Worm (Caenorhabditis elegans) whole organism, late embryonic: ENCODE measurements around the gene K11D12.12.

ENCODE experiments used
- C38D4.7 ChIP-seq: fragments of 200-800 bp; sonication (Bioruptor generic); optimal IDR thresholded peaks from 2 replicates; lab custom pipeline; 2018; ENCODE audit warnings: mild to moderate bottlenecking, missing genetic modification characterization, moderate library complexity, missing compliant biosample characterization
- F13H6.1 ChIP-seq: sonication (generic microtip); optimal IDR thresholded peaks from 2 replicates; lab custom pipeline; 2016; ENCODE audit warnings: missing genetic modification characterization, missing compliant biosample characterization
- K02D7.2 ChIP-seq: sonication (generic microtip); optimal IDR thresholded peaks from 2 replicates; lab custom pipeline; 2017; ENCODE audit warnings: mild to moderate bottlenecking, missing genetic modification characterization, missing compliant biosample characterization
- ceh-14 ChIP-seq: sonication (generic microtip); optimal IDR thresholded peaks from 2 replicates; lab custom pipeline; 2016; ENCODE audit warnings: missing genotype, missing genetic modification characterization, missing compliant biosample characterization
- ceh-18 ChIP-seq: sonication (generic microtip); optimal IDR thresholded peaks from 2 replicates; lab custom pipeline; 2016; ENCODE audit warnings: missing genetic modification characterization, missing compliant biosample characterization
- ceh-19 ChIP-seq: fragments of 200-800 bp; sonication (Bioruptor generic); optimal IDR thresholded peaks from 2 replicates; lab custom pipeline; 2018; ENCODE audit warnings: mild to moderate bottlenecking, missing genetic modification characterization, missing compliant biosample characterization
- ceh-2 ChIP-seq: sonication (generic microtip); optimal IDR thresholded peaks from 2 replicates; lab custom pipeline; 2016; ENCODE audit warnings: missing genotype, missing genetic modification characterization, missing compliant biosample characterization
- ceh-22 ChIP-seq: sonication (generic microtip); optimal IDR thresholded peaks from 2 replicates; lab custom pipeline; 2017; ENCODE audit warnings: missing biosample characterization, missing genetic modification characterization
- ceh-24 ChIP-seq: sonication (generic microtip); optimal IDR thresholded peaks from 2 replicates; lab custom pipeline; 2016; ENCODE audit warnings: mild to moderate bottlenecking, missing genetic modification characterization, missing compliant biosample characterization
- ceh-31 ChIP-seq: sonication (generic microtip); optimal IDR thresholded peaks from 2 replicates; lab custom pipeline; 2016; ENCODE audit warnings: missing genetic modification characterization, missing compliant biosample characterization
- ceh-6 ChIP-seq: fragments of 200-800 bp; sonication (Bioruptor generic); optimal IDR thresholded peaks from 2 replicates; lab custom pipeline; 2018; ENCODE audit warnings: mild to moderate bottlenecking, missing genetic modification characterization, missing compliant biosample characterization
- dmd-4 ChIP-seq: sonication (generic microtip); optimal IDR thresholded peaks from 2 replicates; lab custom pipeline; 2016; ENCODE audit warnings: borderline replicate concordance, missing genetic modification characterization, missing compliant biosample characterization
- dve-1 ChIP-seq: sonication (generic microtip); optimal IDR thresholded peaks from 2 replicates; lab custom pipeline; 2017; ENCODE audit warnings: antibody characterized with exemption, mild to moderate bottlenecking, missing genetic modification characterization, missing compliant biosample characterization
- fax-1 ChIP-seq: sonication (generic microtip); optimal IDR thresholded peaks from 2 replicates; lab custom pipeline; 2016; ENCODE audit warnings: missing genotype, missing genetic modification characterization, missing compliant biosample characterization
- fkh-6 ChIP-seq: sonication (generic microtip); optimal IDR thresholded peaks from 2 replicates; lab custom pipeline; 2016; ENCODE audit warnings: missing genetic modification characterization, missing compliant biosample characterization
- gmeb-2 ChIP-seq: sonication (generic microtip); optimal IDR thresholded peaks from 2 replicates; lab custom pipeline; 2016; ENCODE audit warnings: missing genetic modification characterization, inconsistent platforms, missing compliant biosample characterization
- hlh-15 ChIP-seq: sonication (generic microtip); optimal IDR thresholded peaks from 2 replicates; lab custom pipeline; 2016; ENCODE audit warnings: missing genetic modification characterization, missing compliant biosample characterization
- hlh-30 ChIP-seq: sonication (generic microtip); optimal IDR thresholded peaks from 2 replicates; lab custom pipeline; 2017; ENCODE audit warnings: antibody characterized with exemption, missing genetic modification characterization, missing compliant biosample characterization; ENCODE audit not compliant: insufficient read depth
- hlh-6 ChIP-seq: sonication (generic microtip); optimal IDR thresholded peaks from 2 replicates; lab custom pipeline; 2016; ENCODE audit warnings: missing genotype, missing genetic modification characterization, missing compliant biosample characterization
- lin-11 ChIP-seq: fragments of 200-800 bp; sonication (Bioruptor generic); optimal IDR thresholded peaks from 2 replicates; lab custom pipeline; 2018; ENCODE audit warnings: mild to moderate bottlenecking, missing genetic modification characterization, missing compliant biosample characterization
- madf-2 ChIP-seq: sonication (generic microtip); optimal IDR thresholded peaks from 2 replicates; lab custom pipeline; 2017; ENCODE audit warnings: missing genetic modification characterization, missing compliant biosample characterization
- mec-3 ChIP-seq: sonication (generic microtip); optimal IDR thresholded peaks from 2 replicates; lab custom pipeline; 2016; ENCODE audit warnings: borderline replicate concordance, missing genetic modification characterization, missing compliant biosample characterization
- nhr-11 ChIP-seq: fragments of 150-350 bp; optimal IDR thresholded peaks from 2 replicates; lab custom pipeline; 2014; ENCODE audit warnings: missing biosample characterization, missing genetic modification characterization
- nhr-232 ChIP-seq: sonication (generic microtip); optimal IDR thresholded peaks from 2 replicates; lab custom pipeline; 2016; ENCODE audit warnings: missing genetic modification characterization, missing compliant biosample characterization
- pag-3 ChIP-seq: sonication (generic microtip); optimal IDR thresholded peaks from 2 replicates; lab custom pipeline; 2016; ENCODE audit warnings: missing compliant biosample characterization, missing genetic modification characterization, borderline replicate concordance
- pat-9 ChIP-seq: fragments of 200-800 bp; sonication (Bioruptor generic); optimal IDR thresholded peaks from 2 replicates; lab custom pipeline; 2018; ENCODE audit warnings: mild to moderate bottlenecking, missing genetic modification characterization, moderate library complexity, missing compliant biosample characterization
- pax-1 ChIP-seq: fragments of 150-350 bp; optimal IDR thresholded peaks from 2 replicates; lab custom pipeline; 2014; ENCODE audit warnings: missing biosample characterization, missing genetic modification characterization
- pha-2 ChIP-seq: sonication (generic microtip); optimal IDR thresholded peaks from 2 replicates; lab custom pipeline; 2017; ENCODE audit warnings: mild to moderate bottlenecking, missing genetic modification characterization, missing compliant biosample characterization
- pros-1 ChIP-seq: fragments of 150-350 bp; optimal IDR thresholded peaks from 2 replicates; lab custom pipeline; 2014; ENCODE audit warnings: missing biosample characterization, missing genetic modification reagents, missing genetic modification characterization
- sdc-2 ChIP-seq: sonication (generic microtip); optimal IDR thresholded peaks from 2 replicates; lab custom pipeline; 2016; ENCODE audit warnings: missing genotype, missing genetic modification characterization, missing compliant biosample characterization
- sox-2 ChIP-seq: fragments of 200-800 bp; sonication (Bioruptor generic); IDR thresholded peaks from 2 replicates; pipeline ENCODE4 v1.3.6; 2022; ENCODE audit warnings: missing genetic modification reagents, missing genetic modification characterization, missing compliant biosample characterization
- sox-4 ChIP-seq: sonication (generic microtip); optimal IDR thresholded peaks from 2 replicates; lab custom pipeline; 2017; ENCODE audit warnings: mild to moderate bottlenecking, missing genetic modification characterization, inconsistent platforms, missing compliant biosample characterization
- tbx-2 ChIP-seq: sonication (generic microtip); optimal IDR thresholded peaks from 2 replicates; lab custom pipeline; 2016; ENCODE audit warnings: missing genetic modification characterization, missing compliant biosample characterization
- unc-3 ChIP-seq, 2 experiments: fragments of 200-800 bp in 1 of 2; sonication (Bioruptor generic) in 1 of 2; sonication (generic microtip) in 1 of 2; conservative IDR thresholded peaks in 1 of 2; optimal IDR thresholded peaks in 1 of 2; 2 replicates each; pipeline versions ENCODE4 v1.3.6 to Lab custom; 2016 to 2022; ENCODE audit warnings: missing compliant biosample characterization in 2 of 2, missing genetic modification characterization in 2 of 2, missing genetic modification reagents in 1 of 2
- unc-42 ChIP-seq: sonication (generic microtip); optimal IDR thresholded peaks from 2 replicates; lab custom pipeline; 2016; ENCODE audit warnings: missing genotype, missing genetic modification characterization, missing compliant biosample characterization
- unc-86 ChIP-seq: sonication (generic microtip); optimal IDR thresholded peaks from 2 replicates; lab custom pipeline; 2016; ENCODE audit warnings: missing genetic modification characterization, missing compliant biosample characterization
- zip-5 ChIP-seq: sonication (generic microtip); optimal IDR thresholded peaks from 2 replicates; lab custom pipeline; 2016; ENCODE audit warnings: missing genetic modification characterization, missing compliant biosample characterization
- ztf-16 ChIP-seq: sonication (generic microtip); optimal IDR thresholded peaks from 2 replicates; lab custom pipeline; 2017; ENCODE audit warnings: missing genetic modification characterization, missing compliant biosample characterization

K11D12.12 gene

ce11 chrV:5033099-5033498 is 19.0 kb upstream of the K11D12.12 start, which contains the start of gene K11D12.13:
Gene K11D12.13, plus strand, starts transcription at chrV:5033399.
- TF ChIP-seq unc-3 (GFP tag; conservative IDR thresholded peaks at IDR 0.05; lab: Robert Waterston, UW) (no peak), unc-3 (tag; optimal IDR thresholded peaks at IDR 0.05; lab: Kevin White, UChicago) (no peak), mec-3 (tag; lab: Kevin White, UChicago) (no peak), sox-2 (GFP tag; lab: Robert Waterston, UW) (no peak), dmd-4 (tag; lab: Kevin White, UChicago) (no peak), pat-9 (tag; lab: Kevin White, UChicago) (no peak), hlh-15 (tag; lab: Kevin White, UChicago) (no peak), zip-5 (no peak), K02D7.2 (tag; lab: Kevin White, UChicago) (no peak), ceh-19 (GFP tag; lab: Kevin White, UChicago) (no peak), ceh-18 (tag; lab: Kevin White, UChicago) (no peak), nhr-232 (tag; lab: Kevin White, UChicago) (no peak), pros-1 (tag; lab: Kevin White, UChicago) (no peak), ceh-22 (tag; lab: Kevin White, UChicago) (no peak), hlh-6 (tag; lab: Kevin White, UChicago) (no peak)

ce11 chrV:5035058-5035457 is 17.0 kb upstream of the K11D12.12 start, which contains the start of gene K11D12.6:
Gene K11D12.6, minus strand, starts transcription at chrV:5035158.
- TF ChIP-seq sox-4 (tag; lab: Kevin White, UChicago) = no peak
- no peak for TF ChIP-seq nhr-11 (tag; lab: Kevin White, UChicago)
- TF ChIP-seq C38D4.7 = no peak
- no peak for TF ChIP-seq pha-2 (tag; lab: Kevin White, UChicago)
- no peak for TF ChIP-seq ceh-22 (tag; lab: Kevin White, UChicago)
- TF ChIP-seq pros-1 (tag; lab: Kevin White, UChicago) = no peak
- TF ChIP-seq pax-1 (tag; lab: Kevin White, UChicago) = no peak
- no peak for TF ChIP-seq pag-3
- TF ChIP-seq ceh-14 (tag; lab: Kevin White, UChicago) = no peak
- TF ChIP-seq F13H6.1 (tag; lab: Kevin White, UChicago) = no peak
- TF ChIP-seq dve-1 = no peak
- TF ChIP-seq nhr-232 (tag; lab: Kevin White, UChicago) = no peak
- TF ChIP-seq gmeb-2 = no peak
- no peak for TF ChIP-seq tbx-2 (tag; lab: Kevin White, UChicago)
- TF ChIP-seq fax-1 (tag; lab: Kevin White, UChicago) = no peak
- no peak for TF ChIP-seq fkh-6
- no peak for TF ChIP-seq ceh-31 (tag; lab: Kevin White, UChicago)
- TF ChIP-seq ceh-2 (tag; lab: Kevin White, UChicago) = no peak
- no peak for TF ChIP-seq hlh-30 (tag; lab: Kevin White, UChicago)

- TF ChIP-seq unc-42 (tag; lab: Kevin White, UChicago) = no peak
- no peak for TF ChIP-seq sdc-2 (tag; lab: Kevin White, UChicago)
- no peak for TF ChIP-seq ztf-16
- TF ChIP-seq dmd-4 (tag; lab: Kevin White, UChicago) = no peak
- no peak for TF ChIP-seq fkh-6
- no peak for TF ChIP-seq gmeb-2
- no peak for TF ChIP-seq tbx-2 (tag; lab: Kevin White, UChicago)
- TF ChIP-seq unc-86 (tag; lab: Kevin White, UChicago) = no peak
- TF ChIP-seq mec-3 (tag; lab: Kevin White, UChicago) = no peak
- no peak for TF ChIP-seq lin-11 (tag; lab: Kevin White, UChicago)
- TF ChIP-seq ceh-24 (tag; lab: Kevin White, UChicago) = no peak
Observed at ce11 chrV:5036364-5036763, 15.7 kb upstream of the K11D12.12 start, which contains the start of gene K11D12.7. Gene K11D12.7, minus strand, starts transcription at chrV:5036464.

DNA sequence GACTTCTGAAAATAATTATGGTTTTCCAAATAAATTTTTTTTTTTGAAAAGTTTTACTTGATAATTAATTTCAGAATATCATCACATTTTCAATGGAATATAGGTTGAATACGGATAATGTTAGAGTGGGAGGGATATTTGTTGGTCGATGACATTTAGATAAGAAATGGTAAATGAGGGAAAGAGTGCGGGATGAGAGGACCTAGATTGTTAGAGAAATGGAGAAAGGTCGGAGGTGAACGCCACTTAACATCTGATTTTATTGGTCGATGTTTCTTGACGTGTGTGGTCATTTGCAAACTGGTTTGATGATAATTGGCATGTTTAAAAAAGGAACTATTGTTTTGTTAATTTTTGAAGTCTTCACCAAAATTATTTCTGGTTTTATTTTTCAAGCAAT is 13.6 kb upstream of the K11D12.12 start:
- TF ChIP-seq ceh-6 (GFP tag; lab: Kevin White, UChicago) = no peak
- TF ChIP-seq madf-2 (tag; lab: Kevin White, UChicago) = no peak
- TF ChIP-seq dmd-4 (tag; lab: Kevin White, UChicago) = no peak
- no peak for TF ChIP-seq ceh-14 (tag; lab: Kevin White, UChicago)
